Worm (Caenorhabditis elegans) whole organism, L4 larva: ENCODE data around the gene noca-1.

Experiments
- R02D3.7 ChIP-seq: fragments of 150-350 bp; sonication (generic microtip); optimal IDR thresholded peaks from 3 replicates; lab custom pipeline; 2014; ENCODE audit warnings: missing biosample characterization, missing genetic modification characterization
- Y48G9A.11 ChIP-seq: fragments of 200-800 bp; sonication (Bioruptor generic); IDR thresholded peaks from 2 replicates; pipeline ENCODE4 v1.3.6; 2022; ENCODE audit warnings: missing genetic modification reagents, missing genetic modification characterization, missing compliant biosample characterization
- Y75B8A.6 ChIP-seq: fragments of 200-800 bp; sonication (Bioruptor generic); IDR thresholded peaks from 2 replicates; pipeline ENCODE4 v1.3.6; 2022; ENCODE audit warnings: missing genetic modification reagents, missing genetic modification characterization, missing compliant biosample characterization
- aha-1 ChIP-seq: fragments of 150-350 bp; peaks from one replicate; lab custom pipeline; 2014; ENCODE audit warnings: missing biosample characterization, missing genetic modification characterization
- ceh-20 ChIP-seq: fragments of 200-800 bp; sonication (Bioruptor generic); IDR thresholded peaks from 2 replicates; pipeline ENCODE4 v1.3.6; 2022; ENCODE audit warnings: missing genetic modification reagents, missing genetic modification characterization, missing compliant biosample characterization
- ceh-44 ChIP-seq: fragments of 200-800 bp; sonication (Bioruptor generic); IDR thresholded peaks from 2 replicates; pipeline ENCODE4 v1.3.6; 2022; ENCODE audit warnings: missing genetic modification reagents, missing genetic modification characterization, missing compliant biosample characterization
- dmd-6 ChIP-seq: fragments of 200-800 bp; sonication (Bioruptor generic); IDR thresholded peaks from 2 replicates; pipeline ENCODE4 v1.3.6; 2022; ENCODE audit warnings: missing genetic modification reagents, missing genetic modification characterization, missing compliant biosample characterization
- dmd-9 ChIP-seq: fragments of 200-800 bp; sonication (Bioruptor generic); IDR thresholded peaks from 2 replicates; pipeline ENCODE4 v1.3.6; 2022; ENCODE audit warnings: missing genetic modification reagents, missing genetic modification characterization, missing compliant biosample characterization
- egl-27 ChIP-seq: sonication (generic microtip); optimal IDR thresholded peaks from 3 replicates; lab custom pipeline; 2017; ENCODE audit warnings: missing biosample characterization, missing genetic modification reagents, missing genetic modification characterization
- fkh-10 ChIP-seq: fragments of 150-350 bp; optimal IDR thresholded peaks from 2 replicates; lab custom pipeline; 2014; ENCODE audit warnings: missing biosample characterization, missing genetic modification reagents, missing genetic modification characterization
- hlh-11 ChIP-seq: fragments of 200-800 bp; sonication (Bioruptor generic); optimal IDR thresholded peaks from 2 replicates; lab custom pipeline; 2018; ENCODE audit warnings: mild to moderate bottlenecking, missing genetic modification characterization, missing compliant biosample characterization
- lim-7 ChIP-seq: fragments of 200-800 bp; sonication (Bioruptor generic); IDR thresholded peaks from 2 replicates; pipeline ENCODE4 v1.3.6; 2022; ENCODE audit warnings: missing genetic modification characterization, missing compliant biosample characterization
- lin-29 ChIP-seq: fragments of 200-800 bp; sonication (Bioruptor generic); IDR thresholded peaks from 2 replicates; pipeline ENCODE4 v1.3.6; 2022; ENCODE audit warnings: missing genetic modification reagents, missing genetic modification characterization, missing compliant biosample characterization
- lin-39 ChIP-seq: fragments of 150-350 bp; optimal IDR thresholded peaks from 2 replicates; lab custom pipeline; 2014; ENCODE audit warnings: missing biosample characterization, missing genetic modification reagents, missing genetic modification characterization
- mep-1 ChIP-seq: fragments of 150-350 bp; sonication (generic microtip); optimal IDR thresholded peaks from 3 replicates; lab custom pipeline; 2014; ENCODE audit warnings: missing biosample characterization, missing genetic modification characterization
- mes-2 ChIP-seq: sonication (generic microtip); optimal IDR thresholded peaks from 2 replicates; lab custom pipeline; 2016; ENCODE audit warnings: missing genotype, mild to moderate bottlenecking, missing genetic modification characterization, missing compliant biosample characterization; ENCODE audit not compliant: poor library complexity, severe bottlenecking
- nhr-28 ChIP-seq: fragments of 150-350 bp; optimal IDR thresholded peaks from 2 replicates; lab custom pipeline; 2014; ENCODE audit warnings: missing biosample characterization, missing genetic modification characterization
- nhr-42 ChIP-seq: fragments of 200-800 bp; sonication (Bioruptor generic); IDR thresholded peaks from 2 replicates; pipeline ENCODE4 v1.3.6; 2022; ENCODE audit warnings: missing genetic modification characterization, missing compliant biosample characterization
- nhr-76 ChIP-seq: fragments of 150-350 bp; optimal IDR thresholded peaks from 2 replicates; lab custom pipeline; 2014; ENCODE audit warnings: missing biosample characterization, missing genetic modification characterization
- nhr-77 ChIP-seq: fragments of 150-350 bp; optimal IDR thresholded peaks from 2 replicates; lab custom pipeline; 2014; ENCODE audit warnings: missing biosample characterization, missing genetic modification characterization
- php-3 ChIP-seq: fragments of 200-800 bp; sonication (Bioruptor generic); IDR thresholded peaks from 2 replicates; pipeline ENCODE4 v1.3.6; 2022; ENCODE audit warnings: missing genetic modification reagents, missing genetic modification characterization, missing compliant biosample characterization
- pqm-1 ChIP-seq: sonication (generic microtip); optimal IDR thresholded peaks from 2 replicates; lab custom pipeline; 2017; ENCODE audit warnings: missing biosample characterization, missing genetic modification characterization
- rbr-2 ChIP-seq: sonication (generic microtip); optimal IDR thresholded peaks from 2 replicates; lab custom pipeline; 2016; ENCODE audit warnings: missing genotype, missing genetic modification characterization, missing compliant biosample characterization
- unc-62 ChIP-seq, 3 experiments: fragments of 150-350 bp in 1 of 3; sonication (generic microtip); optimal IDR thresholded peaks in 2 of 3; peaks in 1 of 3; 1 replicate in 1 of 3; 2 replicates in 2 of 3; lab custom pipeline; 2014 to 2017; ENCODE audit warnings: missing biosample characterization in 3 of 3, missing genetic modification characterization in 3 of 3, missing genetic modification reagents in 3 of 3, missing genotype in 1 of 3

The noca-1 gene

ce11 chrV:13152575-13152974, at the start of gene noca-1:
Gene noca-1 (plus strand): TSS chrV:13152919.
- no peak for TF ChIP-seq fkh-10 (GFP tag; lab: Kevin White, UChicago)
- no peak for TF ChIP-seq lin-29 (GFP tag; lab: Robert Waterston, UW)
- TF ChIP-seq mes-2 = no peak
- no peak for TF ChIP-seq Y75B8A.6

- TF ChIP-seq dmd-9 (no peak), dmd-6 (peak; percentile 15; the same call in 1 of the 2 replicates), lim-7 (GFP tag; lab: Robert Waterston, UW) (no peak), pqm-1 (tag; lab: Kevin White, UChicago) (no peak), unc-62 (GFP tag; optimal IDR thresholded peaks at IDR 0.05 in 1 of 2; lab: Kevin White, UChicago) (peak in 1 of 2 experiments; percentile 84), unc-62 (tag; optimal IDR thresholded peaks at IDR 0.05; lab: Kevin White, UChicago) (no peak), php-3 (no peak), hlh-11 (no peak)
- TF ChIP-seq, all 104 proteins: peak for 2
These were observed 46.8 kb upstream of the noca-1 start for ce11 chrV:13105840-13106429.

- TF ChIP-seq lin-39 (tag; lab: Kevin White, UChicago) (no peak), ceh-20 (0 out of 2 replicates have a peak, but pooled peaks have one; percentile 23), nhr-42 (GFP tag; lab: Robert Waterston, UW) (no peak), nhr-77 (tag; lab: Kevin White, UChicago) (no peak), aha-1 (tag; lab: Kevin White, UChicago) (peak; percentile 97), mep-1 (tag; lab: Kevin White, UChicago) (no peak)
These were observed 41.0 kb upstream of the noca-1 start for ce11 chrV:13111599-13112191.

ce11 chrV:13112937-13113497, 39.7 kb upstream of the noca-1 start:
- no peak for TF ChIP-seq Y48G9A.11 (GFP tag; lab: Robert Waterston, UW)
- TF ChIP-seq unc-62 (GFP tag; optimal IDR thresholded peaks at IDR 0.05 in 1 of 2; lab: Kevin White, UChicago) = peak in 1 of 2 experiments; percentile 91
- TF ChIP-seq unc-62 (tag; optimal IDR thresholded peaks at IDR 0.05; lab: Kevin White, UChicago) = no peak
- TF ChIP-seq, all 104 proteins: peak for 1

- TF ChIP-seq nhr-76 (tag; lab: Kevin White, UChicago) (no peak), egl-27 (tag; lab: Kevin White, UChicago) (no peak), rbr-2 (tag; lab: Kevin White, UChicago) (no peak), unc-62 (GFP tag; optimal IDR thresholded peaks at IDR 0.05 in 1 of 2; lab: Kevin White, UChicago) (peak in 1 of 2 experiments; percentile 65), unc-62 (tag; optimal IDR thresholded peaks at IDR 0.05; lab: Kevin White, UChicago) (no peak)
These were observed 38.0 kb upstream of the noca-1 start for ce11 chrV:13114552-13115237.

- no peak for TF ChIP-seq R02D3.7
- TF ChIP-seq nhr-28 (tag; lab: Kevin White, UChicago) = peak; percentile 42
These were observed 36.6 kb upstream of the noca-1 start, which contains the start of gene acly-2 for ce11 chrV:13116114-13116603. Gene acly-2 (plus strand): TSS chrV:13116488.

- TF ChIP-seq ceh-44 (GFP tag; lab: Robert Waterston, UW) (no peak), aha-1 (tag; lab: Kevin White, UChicago) (peak; percentile 21)
These were observed 32.6 kb upstream of the noca-1 start, which contains the start of gene max-1 for ce11 chrV:13120097-13120496. Gene max-1 (minus strand): TSS chrV:13120220.
